Worm (Caenorhabditis elegans) whole organism, L4/young adult: ENCODE results near the gene F28H7.7.

Experiments
- dao-5 ChIP-seq: sonication (generic microtip); optimal IDR thresholded peaks from 2 replicates; lab custom pipeline; 2016; ENCODE audit warnings: missing genotype, missing genetic modification characterization, moderate library complexity, missing compliant biosample characterization
- him-1 ChIP-seq: sonication (generic microtip); optimal IDR thresholded peaks from 2 replicates; lab custom pipeline; 2016; ENCODE audit warnings: missing genotype, missing genetic modification reagents, missing genetic modification characterization, missing compliant biosample characterization

DNA sequence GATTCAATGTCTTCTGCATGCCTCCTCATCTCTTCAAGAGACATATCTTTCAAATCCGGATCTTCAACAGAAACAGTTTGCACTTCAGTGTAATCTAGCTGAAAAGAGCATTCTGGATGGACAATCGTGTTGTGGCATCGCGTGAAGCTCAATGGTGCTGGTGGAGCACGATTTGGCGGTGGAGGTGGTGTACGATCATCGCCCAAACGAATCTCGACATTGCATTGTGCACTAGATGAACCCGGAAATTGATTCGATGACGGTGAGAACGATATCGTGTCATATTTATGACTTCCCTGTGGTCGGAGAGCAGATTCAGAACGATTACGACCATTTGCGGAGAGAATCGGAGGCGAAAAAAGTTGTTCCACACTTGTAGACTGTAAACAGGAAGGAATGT lies 19.3 kb upstream of the F28H7.7 start:
- no peak for TF ChIP-seq him-1 (tag; lab: Kevin White, UChicago)
- no peak for TF ChIP-seq dao-5 (tag; lab: Kevin White, UChicago)
